Worm (Caenorhabditis elegans) whole organism, early embryonic: ENCODE data around the gene F54E2.9.

Source experiments
- hmbx-1 ChIP-seq: sonication (generic microtip); optimal IDR thresholded peaks from 2 replicates; lab custom pipeline; 2016; ENCODE audit warnings: mild to moderate bottlenecking, missing genetic modification characterization, missing compliant biosample characterization
- tbx-37 ChIP-seq: fragments of 200-800 bp; sonication (Bioruptor generic); conservative IDR thresholded peaks from 2 replicates; pipeline ENCODE4 v1.3.6; 2022; ENCODE audit warnings: missing genetic modification reagents, missing genetic modification characterization, missing compliant biosample characterization

- TF ChIP-seq hmbx-1 (tag; lab: Kevin White, UChicago) = no peak
- TF ChIP-seq tbx-37 (GFP tag; lab: Robert Waterston, UW) = no peak
Observed at ce11 chrV:2810164-2810563, 3.6 kb downstream of the F54E2.9 start, which contains the start of gene F54E2.1.
